Worm (Caenorhabditis elegans) whole organism, L4 larva: ENCODE data around the gene his-37.

Experiments
- T26A8.4 ChIP-seq: fragments of 200-800 bp; sonication (Bioruptor generic); IDR thresholded peaks from 2 replicates; pipeline ENCODE4 v1.3.6; 2022; ENCODE audit warnings: missing genetic modification characterization, missing compliant biosample characterization
- Y48G9A.11 ChIP-seq: fragments of 200-800 bp; sonication (Bioruptor generic); IDR thresholded peaks from 2 replicates; pipeline ENCODE4 v1.3.6; 2022; ENCODE audit warnings: missing genetic modification reagents, missing genetic modification characterization, missing compliant biosample characterization
- ZK337.2 ChIP-seq: fragments of 200-800 bp; sonication (Bioruptor generic); IDR thresholded peaks from 2 replicates; pipeline ENCODE4 v1.3.6; 2022; ENCODE audit warnings: missing genetic modification reagents, missing genetic modification characterization, missing compliant biosample characterization
- ces-1 ChIP-seq: fragments of 150-350 bp; sonication (generic microtip); optimal IDR thresholded peaks from 4 replicates; lab custom pipeline; 2014; ENCODE audit warnings: missing biosample characterization, missing genetic modification reagents, missing genetic modification characterization
- cey-2 ChIP-seq: sonication (generic microtip); optimal IDR thresholded peaks from 3 replicates; lab custom pipeline; 2017; ENCODE audit warnings: missing genetic modification characterization, mild to moderate bottlenecking, missing compliant biosample characterization, antibody characterized with exemption, borderline replicate concordance; ENCODE audit not compliant: insufficient read depth
- fos-1 ChIP-seq: fragments of 150-350 bp; optimal IDR thresholded peaks from 2 replicates; lab custom pipeline; 2014; ENCODE audit warnings: missing biosample characterization, missing genetic modification characterization
- hmg-1.1 ChIP-seq: fragments of 200-800 bp; sonication (Bioruptor generic); IDR thresholded peaks from 2 replicates; pipeline ENCODE4 v1.3.6; 2022; ENCODE audit warnings: missing genetic modification reagents, missing genetic modification characterization, missing compliant biosample characterization
- jun-1 ChIP-seq: fragments of 150-350 bp; optimal IDR thresholded peaks from 2 replicates; lab custom pipeline; 2014; ENCODE audit warnings: missing biosample characterization, missing genetic modification reagents, missing genetic modification characterization
- lin-38 ChIP-seq: fragments of 200-800 bp; sonication (Bioruptor generic); IDR thresholded peaks from 2 replicates; pipeline ENCODE4 v1.3.6; 2022; ENCODE audit warnings: missing genetic modification reagents, missing genetic modification characterization, missing compliant biosample characterization
- lin-39 ChIP-seq: fragments of 150-350 bp; optimal IDR thresholded peaks from 2 replicates; lab custom pipeline; 2014; ENCODE audit warnings: missing biosample characterization, missing genetic modification reagents, missing genetic modification characterization
- madf-9 ChIP-seq: fragments of 200-800 bp; sonication (Bioruptor generic); conservative IDR thresholded peaks from 2 replicates; pipeline ENCODE4 v1.3.6; 2022; ENCODE audit warnings: missing genetic modification reagents, missing genetic modification characterization, missing compliant biosample characterization
- mdt-29 ChIP-seq: fragments of 200-800 bp; sonication (Bioruptor generic); IDR thresholded peaks from 2 replicates; pipeline ENCODE4 v1.3.6; 2022; ENCODE audit warnings: missing genetic modification reagents, missing genetic modification characterization, missing compliant biosample characterization
- mes-2 ChIP-seq: sonication (generic microtip); optimal IDR thresholded peaks from 2 replicates; lab custom pipeline; 2016; ENCODE audit warnings: missing genotype, mild to moderate bottlenecking, missing genetic modification characterization, missing compliant biosample characterization; ENCODE audit not compliant: poor library complexity, severe bottlenecking
- nhr-10 ChIP-seq: fragments of 150-350 bp; optimal IDR thresholded peaks from 2 replicates; lab custom pipeline; 2014; ENCODE audit warnings: missing biosample characterization, missing genetic modification characterization
- nhr-77 ChIP-seq: fragments of 150-350 bp; optimal IDR thresholded peaks from 2 replicates; lab custom pipeline; 2014; ENCODE audit warnings: missing biosample characterization, missing genetic modification characterization
- pqm-1 ChIP-seq: sonication (generic microtip); optimal IDR thresholded peaks from 2 replicates; lab custom pipeline; 2017; ENCODE audit warnings: missing biosample characterization, missing genetic modification characterization
- skn-1 ChIP-seq: fragments of 150-350 bp; optimal IDR thresholded peaks from 2 replicates; lab custom pipeline; 2014; ENCODE audit warnings: missing biosample characterization, missing genetic modification characterization
- unc-130 ChIP-seq: sonication (generic microtip); optimal IDR thresholded peaks from 2 replicates; lab custom pipeline; 2016; ENCODE audit warnings: missing genetic modification reagents, missing genetic modification characterization, missing compliant biosample characterization
- unc-39 ChIP-seq: sonication (generic microtip); optimal IDR thresholded peaks from 2 replicates; lab custom pipeline; 2017; ENCODE audit warnings: missing biosample characterization, missing genetic modification characterization
- zfp-2 ChIP-seq: sonication (generic microtip); optimal IDR thresholded peaks from 2 replicates; lab custom pipeline; 2016; ENCODE audit warnings: mild to moderate bottlenecking, missing genetic modification characterization, missing compliant biosample characterization

his-37 gene

ce11 chrV:9590317-9590716 lies 43.4 kb downstream of the his-37 start, which contains the start of gene K09G1.2:
TSS of gene K09G1.2 (plus strand) at chrV:9590617.
- TF ChIP-seq T26A8.4 (no peak), mdt-29 (GFP tag; lab: Robert Waterston, UW) (no peak), zfp-2 (tag; lab: Kevin White, UChicago) (no peak), unc-39 (tag; lab: Kevin White, UChicago) (no peak), nhr-10 (tag; lab: Kevin White, UChicago) (no peak), Y48G9A.11 (GFP tag; lab: Robert Waterston, UW) (no peak), pqm-1 (no peak), jun-1 (no peak), madf-9 (GFP tag; lab: Robert Waterston, UW) (no peak), cey-2 (no peak), unc-130 (no peak), ZK337.2 (no peak), hmg-1.1 (GFP tag; lab: Robert Waterston, UW) (no peak), fos-1 (tag; lab: Kevin White, UChicago) (no peak), nhr-77 (no peak), lin-39 (no peak), ces-1 (GFP tag; lab: Kevin White, UChicago) (no peak), skn-1 (tag; lab: Kevin White, UChicago) (no peak), lin-38 (GFP tag; lab: Robert Waterston, UW) (no peak), mes-2 (no peak)
